Fruit fly (Drosophila melanogaster) whole organism, embryonic: ENCODE data around the gene CG33514.

Experiments used
- CG10321 ChIP-seq: fragments of 200-800 bp; sonication (Bioruptor generic); IDR thresholded peaks from 2 replicates; pipeline ENCODE4 v1.3.6; 2022; ENCODE audit warnings: missing biosample characterization, missing genetic modification characterization
- CG10431 ChIP-seq: fragments of 200-800 bp; sonication (Bioruptor generic); optimal IDR thresholded peaks from 3 replicates; lab custom pipeline; 2018; ENCODE audit warnings: missing biosample characterization, mild to moderate bottlenecking, missing genetic modification characterization
- CG10979 ChIP-seq: fragments of 200-800 bp; sonication (Bioruptor generic); optimal IDR thresholded peaks from 2 replicates; lab custom pipeline; 2018; ENCODE audit warnings: missing biosample characterization, mild to moderate bottlenecking, missing genetic modification characterization, moderate library complexity
- CG11085 ChIP-seq: fragments of 200-800 bp; sonication (Bioruptor generic); IDR thresholded peaks from 2 replicates; pipeline ENCODE4 v1.3.6; 2022; ENCODE audit warnings: missing biosample characterization, missing genetic modification characterization
- CG11560 ChIP-seq: fragments of 200-800 bp; sonication (Bioruptor generic); IDR thresholded peaks from 3 replicates; pipeline ENCODE4 v1.3.6; 2022; ENCODE audit warnings: missing biosample characterization, missing genetic modification characterization
- CG11723 ChIP-seq: fragments of 200-800 bp; sonication (Bioruptor generic); optimal IDR thresholded peaks from 2 replicates; lab custom pipeline; 2017; ENCODE audit warnings: missing biosample characterization, mild to moderate bottlenecking, missing genetic modification characterization
- CG12071 ChIP-seq: fragments of 200-800 bp; sonication (Bioruptor generic); optimal IDR thresholded peaks from 3 replicates; lab custom pipeline; 2018; ENCODE audit warnings: missing biosample characterization, mild to moderate bottlenecking, missing genetic modification characterization
- CG13287 ChIP-seq: fragments of 200-800 bp; sonication (Bioruptor generic); IDR thresholded peaks from 2 replicates; pipeline ENCODE4 v1.3.6; 2022; ENCODE audit warnings: missing biosample characterization, missing genetic modification characterization; ENCODE audit not compliant: partially characterized antibody
- CG15073 ChIP-seq: fragments of 200-800 bp; sonication (Bioruptor generic); optimal IDR thresholded peaks from 2 replicates; lab custom pipeline; 2016; ENCODE audit warnings: missing biosample characterization, missing genetic modification characterization
- CG16863 ChIP-seq: fragments of 200-800 bp; sonication (Bioruptor generic); optimal IDR thresholded peaks from 3 replicates; lab custom pipeline; 2016; ENCODE audit warnings: missing biosample characterization, missing genetic modification characterization
- CG2199 ChIP-seq: fragments of 200-800 bp; sonication (Bioruptor generic); IDR thresholded peaks from 3 replicates; pipeline ENCODE4 v1.3.6; 2022; ENCODE audit warnings: missing biosample characterization, missing genetic modification characterization
- CG32772 ChIP-seq: fragments of 200-800 bp; sonication (Bioruptor generic); IDR thresholded peaks from 2 replicates; pipeline ENCODE4 v1.3.6; 2022; ENCODE audit warnings: missing biosample characterization, missing genetic modification characterization
- CG3407 ChIP-seq: fragments of 200-800 bp; sonication (Bioruptor generic); optimal IDR thresholded peaks from 2 replicates; lab custom pipeline; 2018; ENCODE audit warnings: missing biosample characterization, mild to moderate bottlenecking, missing genetic modification characterization
- CG4328 ChIP-seq: fragments of 200-800 bp; sonication (Bioruptor generic); optimal IDR thresholded peaks from 3 replicates; lab custom pipeline; 2017; ENCODE audit warnings: missing biosample characterization, missing genetic modification reagents, missing genetic modification characterization
- CG4424 ChIP-seq: fragments of 200-800 bp; sonication (Bioruptor generic); optimal IDR thresholded peaks from 3 replicates; lab custom pipeline; 2016; ENCODE audit warnings: missing biosample characterization, missing genetic modification characterization
- CG6813 ChIP-seq: fragments of 200-800 bp; sonication (Bioruptor generic); optimal IDR thresholded peaks from 2 replicates; lab custom pipeline; 2017; ENCODE audit warnings: missing biosample characterization, missing genetic modification characterization, mild to moderate bottlenecking, moderate library complexity, missing genetic modification reagents
- CG7839 ChIP-seq: fragments of 200-800 bp; sonication (Bioruptor generic); optimal IDR thresholded peaks from 3 replicates; lab custom pipeline; 2018; ENCODE audit warnings: missing biosample characterization, mild to moderate bottlenecking, missing genetic modification characterization, moderate library complexity
- CG8359 ChIP-seq: fragments of 200-800 bp; sonication (Bioruptor generic); optimal IDR thresholded peaks from 2 replicates; lab custom pipeline; 2017; ENCODE audit warnings: missing biosample characterization, mild to moderate bottlenecking, missing genetic modification characterization, borderline replicate concordance
- CG9727 ChIP-seq: fragments of 200-800 bp; sonication (Bioruptor generic); optimal IDR thresholded peaks from 3 replicates; lab custom pipeline; 2017; ENCODE audit warnings: missing biosample characterization, mild to moderate bottlenecking, missing genetic modification characterization
- CG9876 ChIP-seq: fragments of 200-800 bp; sonication (Bioruptor generic); optimal IDR thresholded peaks from 2 replicates; lab custom pipeline; 2016; ENCODE audit warnings: missing biosample characterization, missing genetic modification characterization
- CTCF ChIP-seq: fragments of 200-800 bp; sonication (Bioruptor generic); optimal IDR thresholded peaks from 2 replicates; lab custom pipeline; 2017; ENCODE audit warnings: missing biosample characterization, mild to moderate bottlenecking, missing genetic modification characterization, moderate library complexity
- Dek ChIP-seq: fragments of 200-800 bp; sonication (Bioruptor generic); optimal IDR thresholded peaks from 3 replicates; lab custom pipeline; 2019; ENCODE audit warnings: missing biosample characterization, mild to moderate bottlenecking, missing genetic modification characterization, moderate library complexity
- Fer1 ChIP-seq: fragments of 200-800 bp; sonication (Bioruptor generic); optimal IDR thresholded peaks from 2 replicates; lab custom pipeline; 2017; ENCODE audit warnings: missing biosample characterization, mild to moderate bottlenecking, missing genetic modification characterization
- Fer2 ChIP-seq: fragments of 200-800 bp; sonication (Bioruptor generic); optimal IDR thresholded peaks from 2 replicates; lab custom pipeline; 2018; ENCODE audit warnings: missing biosample characterization, mild to moderate bottlenecking, missing genetic modification characterization, moderate library complexity
- Hr3 ChIP-seq: fragments of 200-800 bp; sonication (Bioruptor generic); optimal IDR thresholded peaks from 3 replicates; lab custom pipeline; 2016; ENCODE audit warnings: missing biosample characterization, missing genetic modification characterization
- Lim3 ChIP-seq: fragments of 200-800 bp; sonication (Bioruptor generic); IDR thresholded peaks from 2 replicates; pipeline ENCODE4 v1.3.6; 2022; ENCODE audit warnings: missing biosample characterization, missing genetic modification characterization
- Lpt ChIP-seq: fragments of >200 bp; optimal IDR thresholded peaks from 2 replicates; lab custom pipeline; 2018; ENCODE audit warnings: missing biosample characterization, missing genetic modification characterization
- NK7.1 ChIP-seq: fragments of 200-800 bp; sonication (Bioruptor generic); optimal IDR thresholded peaks from 3 replicates; lab custom pipeline; 2016; ENCODE audit warnings: missing biosample characterization, missing genetic modification characterization
- Neu2 ChIP-seq: fragments of 200-800 bp; sonication (Bioruptor generic); optimal IDR thresholded peaks from 3 replicates; lab custom pipeline; 2016; ENCODE audit warnings: missing biosample characterization, missing genetic modification characterization, borderline replicate concordance
- Sin3A ChIP-seq: fragments of >200 bp; optimal IDR thresholded peaks from 2 replicates; lab custom pipeline; 2018
- Tbp ChIP-seq: fragments of >200 bp; optimal IDR thresholded peaks from 2 replicates; lab custom pipeline; 2018; ENCODE audit warnings: missing biosample characterization, missing genetic modification characterization
- crc ChIP-seq: fragments of 200-800 bp; sonication (Bioruptor generic); optimal IDR thresholded peaks from 2 replicates; lab custom pipeline; 2016; ENCODE audit warnings: missing biosample characterization, missing genetic modification characterization
- dimm ChIP-seq: fragments of 200-800 bp; sonication (Bioruptor generic); IDR thresholded peaks from 2 replicates; pipeline ENCODE4 v1.3.6; 2022; ENCODE audit warnings: missing biosample characterization, missing genetic modification characterization
- grn ChIP-seq: fragments of 200-800 bp; sonication (Bioruptor generic); optimal IDR thresholded peaks from 3 replicates; lab custom pipeline; 2017; ENCODE audit warnings: missing biosample characterization, missing genetic modification characterization
- gt ChIP-seq: fragments of 200-800 bp; sonication (Bioruptor generic); IDR thresholded peaks from 2 replicates; pipeline ENCODE4 v1.3.6; 2022; ENCODE audit warnings: missing biosample characterization, missing genetic modification characterization
- hkb ChIP-seq, 2 experiments: fragments of 200-800 bp in 1 of 2; fragments of >200 bp in 1 of 2; sonication (Bioruptor generic) in 1 of 2; IDR thresholded peaks in 1 of 2; optimal IDR thresholded peaks in 1 of 2; 2 replicates each; pipeline versions ENCODE4 v1.3.6 to Lab custom; 2017 to 2022; ENCODE audit warnings: missing biosample characterization in 1 of 2, missing genetic modification characterization in 1 of 2
- klu ChIP-seq: fragments of 200-800 bp; sonication (Bioruptor generic); IDR thresholded peaks from 2 replicates; pipeline ENCODE4 v1.3.6; 2022; ENCODE audit warnings: missing biosample characterization, missing genetic modification characterization
- lola ChIP-seq, 3 experiments: fragments of >200 bp in 2 of 3; fragments of 200-800 bp in 1 of 3; sonication (Bioruptor generic) in 1 of 3; optimal IDR thresholded peaks; 2 replicates each; lab custom pipeline; 2017 to 2019; ENCODE audit warnings: missing biosample characterization in 3 of 3, missing genetic modification characterization in 3 of 3, mild to moderate bottlenecking in 1 of 3, moderate library complexity in 1 of 3
- nom ChIP-seq: fragments of 200-800 bp; sonication (Bioruptor generic); optimal IDR thresholded peaks from 2 replicates; lab custom pipeline; 2017; ENCODE audit warnings: missing biosample characterization, missing genetic modification characterization, mild to moderate bottlenecking, moderate library complexity, missing genetic modification reagents
- oc ChIP-seq: fragments of 200-800 bp; sonication (Bioruptor generic); optimal IDR thresholded peaks from 2 replicates; lab custom pipeline; 2018; ENCODE audit warnings: missing biosample characterization, mild to moderate bottlenecking, missing genetic modification characterization, moderate library complexity
- pb ChIP-seq: fragments of 200-800 bp; sonication (Bioruptor generic); optimal IDR thresholded peaks from 3 replicates; lab custom pipeline; 2016; ENCODE audit warnings: missing biosample characterization, missing genetic modification characterization
- pita ChIP-seq: fragments of 200-800 bp; sonication (Bioruptor generic); optimal IDR thresholded peaks from 2 replicates; lab custom pipeline; 2017; ENCODE audit warnings: missing biosample characterization, mild to moderate bottlenecking, missing genetic modification characterization
- psq ChIP-seq: fragments of 200-800 bp; sonication (Bioruptor generic); optimal IDR thresholded peaks from 2 replicates; lab custom pipeline; 2017; ENCODE audit warnings: missing biosample characterization, missing genetic modification characterization
- schlank ChIP-seq: fragments of 200-800 bp; sonication (Bioruptor generic); optimal IDR thresholded peaks from 2 replicates; lab custom pipeline; 2018; ENCODE audit warnings: missing biosample characterization, mild to moderate bottlenecking, missing genetic modification characterization
- seq ChIP-seq: fragments of 200-800 bp; sonication (Bioruptor generic); IDR thresholded peaks from 2 replicates; pipeline ENCODE4 v1.3.6; 2022; ENCODE audit warnings: missing biosample characterization, missing genetic modification characterization
- shn ChIP-seq: fragments of 200-800 bp; sonication (Bioruptor generic); optimal IDR thresholded peaks from 3 replicates; lab custom pipeline; 2016; ENCODE audit warnings: missing biosample characterization, missing genetic modification characterization
- tll ChIP-seq, 2 experiments: fragments of 200-800 bp in 1 of 2; fragments of >200 bp in 1 of 2; sonication (Bioruptor generic) in 1 of 2; optimal IDR thresholded peaks; 2 replicates each; lab custom pipeline; 2017 to 2019; ENCODE audit warnings: missing biosample characterization in 2 of 2, missing genetic modification characterization in 2 of 2, mild to moderate bottlenecking in 1 of 2, moderate library complexity in 1 of 2
- trem ChIP-seq: fragments of 200-800 bp; optimal IDR thresholded peaks from 3 replicates; lab custom pipeline; 2019; ENCODE audit warnings: missing biosample characterization, mild to moderate bottlenecking, missing genetic modification characterization, moderate library complexity
- trh ChIP-seq: fragments of 200-800 bp; sonication (Bioruptor generic); optimal IDR thresholded peaks from 2 replicates; lab custom pipeline; 2016; ENCODE audit warnings: missing biosample characterization, missing genetic modification characterization
- unc-4 ChIP-seq: fragments of 200-800 bp; sonication (Bioruptor generic); IDR thresholded peaks from 2 replicates; pipeline ENCODE4 v1.3.6; 2022; ENCODE audit warnings: missing biosample characterization, missing genetic modification characterization; ENCODE audit not compliant: partially characterized antibody
- wdn ChIP-seq: fragments of 200-800 bp; sonication (Bioruptor generic); IDR thresholded peaks from 2 replicates; pipeline ENCODE4 v1.3.6; 2022; ENCODE audit warnings: missing biosample characterization, missing genetic modification characterization
- zfh2 ChIP-seq: fragments of 200-800 bp; sonication (Bioruptor generic); optimal IDR thresholded peaks from 2 replicates; lab custom pipeline; 2016; ENCODE audit warnings: missing biosample characterization, missing genetic modification characterization

CG33514 gene

DNA sequence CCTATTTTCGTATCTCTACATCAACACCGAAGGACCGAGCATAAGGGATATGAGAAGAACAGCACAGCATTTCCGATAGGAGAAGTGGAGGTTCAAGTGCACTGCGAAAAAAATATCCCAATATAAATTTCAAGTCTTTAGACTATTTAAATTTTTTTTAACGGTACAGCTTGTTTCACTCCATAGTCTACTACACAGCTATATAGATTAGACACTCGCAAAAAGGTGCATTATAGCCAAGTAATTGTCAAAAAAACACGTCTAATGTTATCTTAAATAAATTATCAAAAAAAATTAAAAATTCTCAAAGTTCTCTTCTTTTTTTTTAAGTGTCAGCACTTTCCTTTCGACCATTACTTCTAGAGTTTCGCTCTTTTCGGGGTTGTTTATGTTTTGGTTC, 13.7 kb downstream of the CG33514 start (continued):
- TF ChIP-seq Hr3 (GFP tag; lab: Kevin White, UChicago) = peak; percentile 37
- TF ChIP-seq CG8359 = no peak
- no peak for TF ChIP-seq CG12071
- TF ChIP-seq CG11085 (GFP tag; lab: Robert Waterston, UW) = no peak
- TF ChIP-seq CG2199 = no peak
- TF ChIP-seq hkb (optimal IDR thresholded peaks at IDR 0.05; lab: Kevin White, UChicago) = no peak
- peak; percentile 78 for TF ChIP-seq hkb (GFP tag; IDR thresholded peaks at IDR 0.05; lab: Robert Waterston, UW)
- TF ChIP-seq CG16863 (GFP tag; lab: Kevin White, UChicago) = no peak
- TF ChIP-seq CG7839 (tag; lab: Kevin White, UChicago) = peak; percentile 71
- TF ChIP-seq Fer1 = peak; percentile 82
- no peak for TF ChIP-seq unc-4 (GFP tag; lab: Robert Waterston, UW)
- peak; percentile 69 for TF ChIP-seq seq (GFP tag; lab: Robert Waterston, UW)
- TF ChIP-seq CG4328 (GFP tag; lab: Kevin White, UChicago) = peak; percentile 42
- no peak for TF ChIP-seq trh (GFP tag; lab: Kevin White, UChicago)
- TF ChIP-seq crc = no peak
- TF ChIP-seq schlank (tag; lab: Kevin White, UChicago) = no peak
- no peak for TF ChIP-seq wdn
- TF ChIP-seq grn = no peak
- TF ChIP-seq Fer2 (tag; lab: Kevin White, UChicago) = peak; percentile 26
- no peak for TF ChIP-seq Sin3A (lab: Kevin White, UChicago)
- TF ChIP-seq pita (GFP tag; lab: Kevin White, UChicago) = no peak
- no peak for TF ChIP-seq oc (tag; lab: Kevin White, UChicago)
- peak; percentile 11 for TF ChIP-seq Dek
- no peak for TF ChIP-seq lola (GFP tag; optimal IDR thresholded peaks at IDR 0.05; lab: Kevin White, UChicago)
- TF ChIP-seq NK7.1 (GFP tag; lab: Kevin White, UChicago) = no peak
- TF ChIP-seq CG6813 (GFP tag; lab: Kevin White, UChicago) = peak; percentile 27
- TF ChIP-seq dimm (GFP tag; lab: Robert Waterston, UW) = no peak
- no peak for TF ChIP-seq Neu2 (GFP tag; lab: Kevin White, UChicago)
- TF ChIP-seq CG11723 (GFP tag; lab: Kevin White, UChicago) = no peak
- no peak for TF ChIP-seq CG10431 (GFP tag; lab: Kevin White, UChicago)
- TF ChIP-seq CG9876 (GFP tag; lab: Kevin White, UChicago) = no peak
- TF ChIP-seq trem (tag; lab: Kevin White, UChicago) = no peak
- no peak for TF ChIP-seq gt
- no peak for TF ChIP-seq Lpt (GFP tag; lab: Kevin White, UChicago)
- TF ChIP-seq zfh2 = no peak
- no peak for TF ChIP-seq Tbp
- no peak for TF ChIP-seq CG3407 (GFP tag; lab: Kevin White, UChicago)
- TF ChIP-seq tll (GFP tag; optimal IDR thresholded peaks at IDR 0.05; lab: Kevin White, UChicago) = no peak
- peak; percentile 75 for TF ChIP-seq CG9727 (GFP tag; lab: Kevin White, UChicago)
- TF ChIP-seq CG10321 = no peak
- no peak for TF ChIP-seq CG11560 (tag; lab: Robert Waterston, UW)
- TF ChIP-seq CG4424 (GFP tag; lab: Kevin White, UChicago) = peak; percentile 41
- TF ChIP-seq CG10979 = peak; percentile 55
- TF ChIP-seq psq (GFP tag; lab: Kevin White, UChicago) = peak; percentile 60
- TF ChIP-seq shn (GFP tag; lab: Kevin White, UChicago) = no peak
- no peak for TF ChIP-seq pb
- TF ChIP-seq nom = no peak
- TF ChIP-seq CG32772 (GFP tag; lab: Robert Waterston, UW) = peak; percentile 28; the same call in 1 of the 2 replicates
- no peak for TF ChIP-seq CG13287 (GFP tag; lab: Robert Waterston, UW)
- no peak for TF ChIP-seq CG15073 (GFP tag; lab: Kevin White, UChicago)
- no peak for TF ChIP-seq Lim3
- TF ChIP-seq klu = 0 out of 2 replicates have a peak, but pooled peaks have one; percentile 23
- no peak for TF ChIP-seq CTCF (GFP tag; lab: Kevin White, UChicago)
